Worm (Caenorhabditis elegans) whole organism, L4 larva: Measurements from ENCODE around the gene C33G8.2.

ENCODE experiments used
- F26F4.8 ChIP-seq: fragments of 200-800 bp; sonication (Bioruptor generic); conservative IDR thresholded peaks from 2 replicates; pipeline ENCODE4 v1.3.6; 2022; ENCODE audit warnings: missing genetic modification characterization, missing compliant biosample characterization
- F44E2.7 ChIP-seq: fragments of 200-800 bp; sonication (Bioruptor generic); IDR thresholded peaks from 2 replicates; pipeline ENCODE4 v2.1.2; 2022; ENCODE audit warnings: missing genetic modification characterization, missing compliant biosample characterization
- ceh-82 ChIP-seq: sonication (generic microtip); optimal IDR thresholded peaks from 2 replicates; lab custom pipeline; 2017; ENCODE audit warnings: missing biosample characterization, missing genetic modification characterization
- nhr-76 ChIP-seq: fragments of 150-350 bp; optimal IDR thresholded peaks from 2 replicates; lab custom pipeline; 2014; ENCODE audit warnings: missing biosample characterization, missing genetic modification characterization
- skn-1 ChIP-seq: fragments of 150-350 bp; optimal IDR thresholded peaks from 2 replicates; lab custom pipeline; 2014; ENCODE audit warnings: missing biosample characterization, missing genetic modification characterization
- tag-97 ChIP-seq: fragments of 200-800 bp; sonication (Bioruptor generic); IDR thresholded peaks from 2 replicates; pipeline ENCODE4 v1.3.6; 2022; ENCODE audit warnings: missing genetic modification characterization, missing compliant biosample characterization
- unc-39 ChIP-seq: sonication (generic microtip); optimal IDR thresholded peaks from 2 replicates; lab custom pipeline; 2017; ENCODE audit warnings: missing biosample characterization, missing genetic modification characterization
- unc-62 ChIP-seq, 3 experiments: fragments of 150-350 bp in 1 of 3; sonication (generic microtip); optimal IDR thresholded peaks in 2 of 3; peaks in 1 of 3; 1 replicate in 1 of 3; 2 replicates in 2 of 3; lab custom pipeline; 2014 to 2017; ENCODE audit warnings: missing biosample characterization in 3 of 3, missing genetic modification characterization in 3 of 3, missing genetic modification reagents in 3 of 3, missing genotype in 1 of 3

DNA sequence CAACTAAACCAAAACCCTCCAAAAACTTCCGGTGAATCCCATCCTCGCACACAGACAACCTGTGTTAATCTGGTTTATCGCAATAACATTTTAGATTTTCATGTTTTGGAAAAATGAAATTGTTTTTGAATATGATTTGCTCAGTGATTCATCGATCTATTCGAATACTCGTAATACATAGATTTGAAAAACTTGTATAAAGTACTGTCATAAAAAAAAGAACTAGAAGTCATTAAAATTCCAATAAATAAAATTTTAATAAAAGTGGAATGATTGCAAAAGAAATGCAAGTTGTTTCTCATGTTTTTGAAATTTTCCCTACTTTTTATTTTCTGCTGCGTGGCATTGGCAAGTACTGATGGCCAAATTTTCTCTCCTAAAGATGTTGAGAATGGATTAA is 45.0 kb downstream of the C33G8.2 start, which contains the start of gene spig-8:
- TF ChIP-seq unc-62 (GFP tag; optimal IDR thresholded peaks at IDR 0.05 in 1 of 2; lab: Kevin White, UChicago) (no peak), unc-62 (tag; optimal IDR thresholded peaks at IDR 0.05; lab: Kevin White, UChicago) (no peak), ceh-82 (tag; lab: Kevin White, UChicago) (no peak), tag-97 (GFP tag; lab: Robert Waterston, UW) (no peak), nhr-76 (tag; lab: Kevin White, UChicago) (no peak), F26F4.8 (GFP tag; lab: Robert Waterston, UW) (no peak), skn-1 (no peak), F44E2.7 (GFP tag; lab: Robert Waterston, UW) (no peak), unc-39 (no peak)
